Fruit fly (Drosophila melanogaster): ENCODE results near the gene CG6310.

DNA sequence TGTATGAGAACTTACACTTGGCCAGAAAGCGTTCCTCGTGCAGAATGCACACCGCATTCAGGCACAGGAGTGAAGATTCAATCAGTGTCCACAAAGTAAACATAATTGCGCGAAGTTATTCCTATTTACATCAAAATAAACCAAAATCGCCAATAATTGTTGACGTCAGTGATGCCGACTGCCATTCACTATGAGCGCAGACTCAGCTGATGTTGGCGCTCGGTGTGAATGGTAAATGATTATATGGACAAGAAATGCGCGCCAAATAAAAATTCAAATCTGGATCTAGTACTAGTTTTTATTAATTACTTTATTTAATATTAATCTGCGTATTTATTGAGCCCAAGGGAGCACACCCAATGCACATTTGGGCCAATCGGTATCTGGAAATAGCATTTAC lies 7.2 kb downstream of the CG6310 start, which contains the start of gene CG32069:
- no peak for TF ChIP-seq usp (GFP tag; optimal IDR thresholded peaks at IDR 0.05)
- TF ChIP-seq Dll (optimal IDR thresholded peaks at IDR 0.05) = no peak
- no peak for TF ChIP-seq EcR (GFP tag; optimal IDR thresholded peaks at IDR 0.05)
- no peak for TF ChIP-seq psq (optimal IDR thresholded peaks at IDR 0.05)
- TF ChIP-seq CG8478 (optimal IDR thresholded peaks at IDR 0.05) = no peak
